Fruit fly (Drosophila melanogaster): ENCODE data around the gene asl.
A peak's percentile ranks its signal among the peaks of the same experiment; 100 is the strongest.

DNA sequence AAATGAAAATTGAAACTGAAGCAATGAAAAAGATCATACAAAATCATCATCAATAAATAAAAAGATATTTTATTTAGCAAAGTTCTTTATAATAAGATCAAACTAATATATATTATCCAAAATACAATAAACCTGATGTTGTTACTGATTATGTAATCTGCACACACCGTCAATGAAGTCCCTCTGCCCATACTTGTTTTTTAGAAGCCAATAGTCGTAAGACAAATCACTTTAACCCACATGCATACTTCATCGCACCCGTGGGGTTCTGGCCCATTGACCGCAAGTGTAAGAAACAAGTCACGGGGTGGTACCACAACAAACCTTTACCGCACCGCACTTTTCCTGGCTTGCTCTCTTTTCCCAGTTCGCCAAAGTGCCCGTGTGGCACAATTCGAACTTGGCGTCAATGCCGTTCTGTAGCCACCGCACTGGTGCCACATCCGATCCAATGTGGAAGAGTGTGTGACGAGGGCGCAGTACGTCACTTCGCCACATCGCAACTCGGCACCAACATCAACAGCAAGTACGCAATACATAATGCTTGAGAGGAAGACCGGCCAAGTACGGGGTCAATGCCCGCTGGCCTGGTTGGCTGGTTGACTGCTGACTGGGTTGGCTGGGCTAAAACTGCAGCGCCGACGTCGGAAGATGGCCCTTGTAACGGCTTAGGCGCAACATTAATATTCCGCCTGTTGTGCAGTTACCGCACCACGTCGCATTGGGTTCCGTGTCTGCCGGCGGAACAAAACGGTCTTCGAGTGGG, 33.3 kb downstream of the asl start:
- no peak for TF ChIP-seq CG8159 (tag; optimal IDR thresholded peaks at IDR 0.05)
- peak; percentile 12 for TF ChIP-seq CG9948 (tag; optimal IDR thresholded peaks at IDR 0.05)
- TF ChIP-seq CG4496 (GFP tag; IDR thresholded peaks at IDR 0.05) = no peak
